Worm (Caenorhabditis elegans) whole organism, L4 larva: ENCODE results near the gene ubc-1.

ENCODE experiments used
- F37D6.2 ChIP-seq: sonication (generic microtip); optimal IDR thresholded peaks from 2 replicates; lab custom pipeline; 2016; ENCODE audit warnings: mild to moderate bottlenecking, missing genetic modification characterization, missing compliant biosample characterization
- F44E2.7 ChIP-seq: fragments of 200-800 bp; sonication (Bioruptor generic); IDR thresholded peaks from 2 replicates; pipeline ENCODE4 v2.1.2; 2022; ENCODE audit warnings: missing genetic modification characterization, missing compliant biosample characterization
- R02D3.7 ChIP-seq: fragments of 150-350 bp; sonication (generic microtip); optimal IDR thresholded peaks from 3 replicates; lab custom pipeline; 2014; ENCODE audit warnings: missing biosample characterization, missing genetic modification characterization
- Y105C5A.15 ChIP-seq: fragments of 200-800 bp; sonication (Bioruptor generic); IDR thresholded peaks from 2 replicates; pipeline ENCODE4 v1.3.6; 2022; ENCODE audit warnings: missing genetic modification characterization, missing compliant biosample characterization
- Y48G9A.11 ChIP-seq: fragments of 200-800 bp; sonication (Bioruptor generic); IDR thresholded peaks from 2 replicates; pipeline ENCODE4 v1.3.6; 2022; ENCODE audit warnings: missing genetic modification reagents, missing genetic modification characterization, missing compliant biosample characterization
- aha-1 ChIP-seq: fragments of 150-350 bp; peaks from one replicate; lab custom pipeline; 2014; ENCODE audit warnings: missing biosample characterization, missing genetic modification characterization
- aly-2 ChIP-seq: sonication (generic microtip); optimal IDR thresholded peaks from 2 replicates; lab custom pipeline; 2018; ENCODE audit warnings: missing biosample characterization, missing genetic modification characterization
- ama-1 ChIP-seq: fragments of 150-350 bp; optimal IDR thresholded peaks from 2 replicates; lab custom pipeline; 2014; ENCODE audit warnings: inconsistent platforms, mixed read lengths
- attf-4 ChIP-seq: sonication (generic microtip); optimal IDR thresholded peaks from 3 replicates; lab custom pipeline; 2017; ENCODE audit warnings: missing biosample characterization, missing genetic modification characterization
- ceh-20 ChIP-seq: fragments of 200-800 bp; sonication (Bioruptor generic); IDR thresholded peaks from 2 replicates; pipeline ENCODE4 v1.3.6; 2022; ENCODE audit warnings: missing genetic modification reagents, missing genetic modification characterization, missing compliant biosample characterization
- ceh-32 ChIP-seq: sonication (generic microtip); optimal IDR thresholded peaks from 2 replicates; lab custom pipeline; 2016; ENCODE audit warnings: mild to moderate bottlenecking, missing genetic modification characterization, missing compliant biosample characterization; ENCODE audit not compliant: poor library complexity
- ceh-44 ChIP-seq: fragments of 200-800 bp; sonication (Bioruptor generic); IDR thresholded peaks from 2 replicates; pipeline ENCODE4 v1.3.6; 2022; ENCODE audit warnings: missing genetic modification reagents, missing genetic modification characterization, missing compliant biosample characterization
- ceh-82 ChIP-seq: sonication (generic microtip); optimal IDR thresholded peaks from 2 replicates; lab custom pipeline; 2017; ENCODE audit warnings: missing biosample characterization, missing genetic modification characterization
- ces-1 ChIP-seq: fragments of 150-350 bp; sonication (generic microtip); optimal IDR thresholded peaks from 4 replicates; lab custom pipeline; 2014; ENCODE audit warnings: missing biosample characterization, missing genetic modification reagents, missing genetic modification characterization
- cey-2 ChIP-seq: sonication (generic microtip); optimal IDR thresholded peaks from 3 replicates; lab custom pipeline; 2017; ENCODE audit warnings: missing genetic modification characterization, mild to moderate bottlenecking, missing compliant biosample characterization, antibody characterized with exemption, borderline replicate concordance; ENCODE audit not compliant: insufficient read depth
- daf-16 ChIP-seq, 3 experiments: sonication (generic microtip); optimal IDR thresholded peaks; 2 replicates each; lab custom pipeline; 2016 to 2017; ENCODE audit warnings: missing genetic modification characterization in 3 of 3, missing genetic modification reagents in 3 of 3, mild to moderate bottlenecking in 2 of 3, missing compliant biosample characterization in 2 of 3, missing biosample characterization in 1 of 3, moderate library complexity in 1 of 3
- daf-8 ChIP-seq: fragments of 200-800 bp; sonication (Bioruptor generic); IDR thresholded peaks from 2 replicates; pipeline ENCODE4 v1.3.6; 2022; ENCODE audit warnings: missing genetic modification characterization, missing compliant biosample characterization
- dmd-8 ChIP-seq: fragments of 200-800 bp; sonication (Bioruptor generic); IDR thresholded peaks from 2 replicates; pipeline ENCODE4 v1.3.6; 2022; ENCODE audit warnings: missing genetic modification characterization, missing compliant biosample characterization
- dpl-1 ChIP-seq: fragments of 150-350 bp; optimal IDR thresholded peaks from 2 replicates; lab custom pipeline; 2014; ENCODE audit warnings: missing biosample characterization, missing genetic modification reagents, missing genetic modification characterization
- egl-43 ChIP-seq: fragments of 200-800 bp; sonication (Bioruptor generic); IDR thresholded peaks from 2 replicates; pipeline ENCODE4 v1.3.6; 2022; ENCODE audit warnings: missing genetic modification reagents, missing genetic modification characterization, missing compliant biosample characterization
- fkh-10 ChIP-seq: fragments of 150-350 bp; optimal IDR thresholded peaks from 2 replicates; lab custom pipeline; 2014; ENCODE audit warnings: missing biosample characterization, missing genetic modification reagents, missing genetic modification characterization
- gei-8 ChIP-seq: fragments of 200-800 bp; sonication (Bioruptor generic); optimal IDR thresholded peaks from 2 replicates; lab custom pipeline; 2018; ENCODE audit warnings: mild to moderate bottlenecking, missing genetic modification characterization, missing compliant biosample characterization
- lin-38 ChIP-seq: fragments of 200-800 bp; sonication (Bioruptor generic); IDR thresholded peaks from 2 replicates; pipeline ENCODE4 v1.3.6; 2022; ENCODE audit warnings: missing genetic modification reagents, missing genetic modification characterization, missing compliant biosample characterization
- lin-39 ChIP-seq: fragments of 150-350 bp; optimal IDR thresholded peaks from 2 replicates; lab custom pipeline; 2014; ENCODE audit warnings: missing biosample characterization, missing genetic modification reagents, missing genetic modification characterization
- lir-3 ChIP-seq: sonication (generic microtip); optimal IDR thresholded peaks from 2 replicates; lab custom pipeline; 2016; ENCODE audit warnings: mild to moderate bottlenecking, missing genetic modification characterization, missing compliant biosample characterization
- lsy-2 ChIP-seq, 2 experiments: fragments of 150-350 bp in 1 of 2; sonication (generic microtip) in 1 of 2; optimal IDR thresholded peaks; 2 replicates each; lab custom pipeline; 2014 to 2017; ENCODE audit warnings: missing biosample characterization in 2 of 2, missing genetic modification characterization in 2 of 2
- madf-5 ChIP-seq, 2 experiments: fragments of 200-800 bp; sonication (Bioruptor generic); IDR thresholded peaks; 2 replicates each; pipeline ENCODE4 v1.3.6; 2022; ENCODE audit warnings: missing compliant biosample characterization in 2 of 2, missing genetic modification characterization in 2 of 2
- mep-1 ChIP-seq: fragments of 150-350 bp; sonication (generic microtip); optimal IDR thresholded peaks from 3 replicates; lab custom pipeline; 2014; ENCODE audit warnings: missing biosample characterization, missing genetic modification characterization
- mes-2 ChIP-seq: sonication (generic microtip); optimal IDR thresholded peaks from 2 replicates; lab custom pipeline; 2016; ENCODE audit warnings: missing genotype, mild to moderate bottlenecking, missing genetic modification characterization, missing compliant biosample characterization; ENCODE audit not compliant: poor library complexity, severe bottlenecking
- nhr-102 ChIP-seq: sonication (generic microtip); optimal IDR thresholded peaks from 2 replicates; lab custom pipeline; 2016; ENCODE audit warnings: mild to moderate bottlenecking, missing genetic modification characterization, moderate library complexity, missing compliant biosample characterization
- nhr-11 ChIP-seq: fragments of 150-350 bp; optimal IDR thresholded peaks from 2 replicates; lab custom pipeline; 2014; ENCODE audit warnings: missing biosample characterization, missing genetic modification characterization
- nhr-111 ChIP-seq: fragments of 200-800 bp; sonication (Bioruptor generic); optimal IDR thresholded peaks from 2 replicates; lab custom pipeline; 2018; ENCODE audit warnings: mild to moderate bottlenecking, missing genetic modification characterization, missing compliant biosample characterization
- nhr-28 ChIP-seq: fragments of 150-350 bp; optimal IDR thresholded peaks from 2 replicates; lab custom pipeline; 2014; ENCODE audit warnings: missing biosample characterization, missing genetic modification characterization
- nhr-41 ChIP-seq: fragments of 200-800 bp; sonication (Bioruptor generic); IDR thresholded peaks from 2 replicates; pipeline ENCODE4 v1.3.6; 2022; ENCODE audit warnings: missing genetic modification reagents, missing genetic modification characterization, missing compliant biosample characterization
- nhr-48 ChIP-seq: sonication (generic microtip); optimal IDR thresholded peaks from 2 replicates; lab custom pipeline; 2016; ENCODE audit warnings: mild to moderate bottlenecking, missing genetic modification characterization, missing compliant biosample characterization
- nhr-6 ChIP-seq: fragments of 150-350 bp; optimal IDR thresholded peaks from 2 replicates; lab custom pipeline; 2014; ENCODE audit warnings: missing biosample characterization, missing genetic modification characterization
- php-3 ChIP-seq: fragments of 200-800 bp; sonication (Bioruptor generic); IDR thresholded peaks from 2 replicates; pipeline ENCODE4 v1.3.6; 2022; ENCODE audit warnings: missing genetic modification reagents, missing genetic modification characterization, missing compliant biosample characterization
- pqm-1 ChIP-seq: sonication (generic microtip); optimal IDR thresholded peaks from 2 replicates; lab custom pipeline; 2017; ENCODE audit warnings: missing biosample characterization, missing genetic modification characterization
- rbr-2 ChIP-seq: sonication (generic microtip); optimal IDR thresholded peaks from 2 replicates; lab custom pipeline; 2016; ENCODE audit warnings: missing genotype, missing genetic modification characterization, missing compliant biosample characterization
- saeg-2 ChIP-seq: fragments of 200-800 bp; sonication (Bioruptor generic); IDR thresholded peaks from 2 replicates; pipeline ENCODE4 v1.3.6; 2022; ENCODE audit warnings: missing genetic modification reagents, missing genetic modification characterization, missing compliant biosample characterization
- skn-1 ChIP-seq: fragments of 150-350 bp; optimal IDR thresholded peaks from 2 replicates; lab custom pipeline; 2014; ENCODE audit warnings: missing biosample characterization, missing genetic modification characterization
- snpc-1.2 ChIP-seq: fragments of 200-800 bp; sonication (Bioruptor generic); IDR thresholded peaks from 2 replicates; pipeline ENCODE4 v1.3.6; 2022; ENCODE audit warnings: missing genetic modification reagents, missing genetic modification characterization, missing compliant biosample characterization
- tag-97 ChIP-seq: fragments of 200-800 bp; sonication (Bioruptor generic); IDR thresholded peaks from 2 replicates; pipeline ENCODE4 v1.3.6; 2022; ENCODE audit warnings: missing genetic modification characterization, missing compliant biosample characterization
- tra-1 ChIP-seq: fragments of 200-800 bp; sonication (Bioruptor generic); IDR thresholded peaks from 2 replicates; pipeline ENCODE4 v1.3.6; 2022; ENCODE audit warnings: missing genetic modification reagents, missing genetic modification characterization, missing compliant biosample characterization
- unc-39 ChIP-seq: sonication (generic microtip); optimal IDR thresholded peaks from 2 replicates; lab custom pipeline; 2017; ENCODE audit warnings: missing biosample characterization, missing genetic modification characterization
- unc-62 ChIP-seq, 3 experiments: fragments of 150-350 bp in 1 of 3; sonication (generic microtip); optimal IDR thresholded peaks in 2 of 3; peaks in 1 of 3; 1 replicate in 1 of 3; 2 replicates in 2 of 3; lab custom pipeline; 2014 to 2017; ENCODE audit warnings: missing biosample characterization in 3 of 3, missing genetic modification characterization in 3 of 3, missing genetic modification reagents in 3 of 3, missing genotype in 1 of 3
- zip-2 ChIP-seq: fragments of 150-350 bp; optimal IDR thresholded peaks from 2 replicates; lab custom pipeline; 2014; ENCODE audit warnings: missing biosample characterization, missing genetic modification characterization
- ztf-11 ChIP-seq: fragments of 150-350 bp; optimal IDR thresholded peaks from 2 replicates; lab custom pipeline; 2014; ENCODE audit warnings: missing biosample characterization, missing genetic modification characterization

Gene ubc-1

DNA sequence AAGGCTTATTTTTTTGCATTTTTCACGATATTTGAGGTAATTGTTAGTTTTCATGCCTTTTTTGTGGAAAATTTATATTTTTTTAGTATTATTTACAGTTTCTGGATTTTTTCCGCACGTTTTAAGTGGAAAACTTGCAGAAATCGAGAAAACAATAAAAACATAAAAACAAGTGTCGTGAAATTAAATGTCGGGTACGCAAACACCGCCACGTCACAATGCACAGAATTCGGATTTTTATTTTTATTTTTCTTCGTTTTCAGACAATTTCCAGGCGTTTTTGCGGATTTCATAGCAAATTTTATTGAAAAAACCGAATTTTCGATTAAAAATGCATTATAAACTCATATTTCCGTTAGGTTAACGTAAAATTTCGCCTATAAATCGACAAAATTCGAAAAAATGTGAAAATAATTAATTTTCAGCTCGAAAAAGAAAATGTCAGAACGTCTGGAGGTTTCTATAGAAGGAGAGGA lies 17.0 kb upstream of the ubc-1 start, which contains the start of gene C35B1.2:
C35B1.2 (plus strand) TSS at position 426 of the 476 bp plus-strand sequence.
- TF ChIP-seq daf-16 (GFP tag; optimal IDR thresholded peaks at IDR 0.05; lab: Kevin White, UChicago) (no peak), daf-16 (tag; optimal IDR thresholded peaks at IDR 0.05; lab: Kevin White, UChicago) (peak; percentile 10), snpc-1.2 (GFP tag; lab: Robert Waterston, UW) (0 out of 2 replicates have a peak, but pooled peaks have one; percentile 41), Y48G9A.11 (GFP tag; lab: Robert Waterston, UW) (no peak), php-3 (GFP tag; lab: Robert Waterston, UW) (0 out of 2 replicates have a peak, but pooled peaks have one; percentile 26), lsy-2 (tag; optimal IDR thresholded peaks at IDR 0.05; lab: Kevin White, UChicago) (peak in 1 of 2 experiments; percentile 51), skn-1 (tag; lab: Kevin White, UChicago) (no peak), aha-1 (no peak), mes-2 (tag; lab: Kevin White, UChicago) (peak; percentile 53), lin-38 (GFP tag; lab: Robert Waterston, UW) (peak; percentile 42)
- TF ChIP-seq, all 104 proteins: peak for 6

DNA sequence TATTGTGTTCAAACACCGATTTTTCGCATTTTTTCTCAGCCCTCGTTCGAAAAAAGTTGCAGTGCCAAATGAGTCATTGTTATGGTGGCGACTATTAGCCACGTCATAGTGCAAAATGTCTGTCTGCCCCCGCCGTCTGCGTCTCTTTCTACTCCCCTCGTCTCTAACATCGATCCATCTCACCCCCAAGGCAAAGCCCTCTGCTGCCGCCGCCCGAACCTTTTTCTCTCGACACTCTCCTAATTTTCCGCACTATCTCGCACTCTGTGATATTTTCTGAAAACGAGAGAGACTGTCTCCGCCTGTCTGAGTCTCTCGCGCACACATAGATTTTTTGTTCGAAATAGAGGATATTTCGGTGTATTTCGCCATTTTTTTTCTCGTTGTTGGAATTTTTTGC lies 9.7 kb upstream of the ubc-1 start:
- TF ChIP-seq tag-97 (GFP tag; lab: Robert Waterston, UW) (no peak), skn-1 (tag; lab: Kevin White, UChicago) (no peak), attf-4 (tag; lab: Kevin White, UChicago) (no peak), ceh-20 (GFP tag; lab: Robert Waterston, UW) (peak; percentile 63; the same call in 1 of the 2 replicates), tra-1 (peak; percentile 62; the same call in 1 of the 2 replicates), ceh-32 (tag; lab: Kevin White, UChicago) (no peak), dmd-8 (GFP tag; lab: Robert Waterston, UW) (no peak), nhr-41 (GFP tag; lab: Robert Waterston, UW) (no peak), madf-5 (GFP tag; IDR thresholded peaks at IDR 0.05; lab: Robert Waterston, UW) (no peak), ama-1 (lab: Kevin White, UChicago) (peak; percentile 17), dpl-1 (GFP tag; lab: Kevin White, UChicago) (peak; percentile 52), ceh-82 (tag; lab: Kevin White, UChicago) (no peak), nhr-111 (GFP tag; lab: Kevin White, UChicago) (no peak), nhr-48 (tag; lab: Kevin White, UChicago) (peak; percentile 68), ztf-11 (tag; lab: Kevin White, UChicago) (no peak), rbr-2 (peak; percentile 79), daf-8 (no peak), F37D6.2 (tag; lab: Kevin White, UChicago) (peak; percentile 53), lin-38 (GFP tag; lab: Robert Waterston, UW) (peak; percentile 55), pqm-1 (no peak), aly-2 (tag; lab: Kevin White, UChicago) (no peak), nhr-28 (tag; lab: Kevin White, UChicago) (peak; percentile 56), nhr-6 (tag; lab: Kevin White, UChicago) (peak; percentile 18), nhr-102 (peak; percentile 33), ces-1 (GFP tag; lab: Kevin White, UChicago) (no peak), cey-2 (tag; lab: Kevin White, UChicago) (no peak), nhr-11 (tag; lab: Kevin White, UChicago) (peak; percentile 10), Y105C5A.15 (GFP tag; lab: Robert Waterston, UW) (no peak), mep-1 (tag; lab: Kevin White, UChicago) (peak; percentile 75), lir-3 (tag; lab: Kevin White, UChicago) (no peak), fkh-10 (GFP tag; lab: Kevin White, UChicago) (no peak), unc-39 (no peak), R02D3.7 (tag; lab: Kevin White, UChicago) (no peak), unc-62 (GFP tag; optimal IDR thresholded peaks at IDR 0.05 in 1 of 2; lab: Kevin White, UChicago) (no peak), unc-62 (tag; optimal IDR thresholded peaks at IDR 0.05; lab: Kevin White, UChicago) (no peak), saeg-2 (GFP tag; lab: Robert Waterston, UW) (no peak), zip-2 (tag; lab: Kevin White, UChicago) (no peak), F44E2.7 (GFP tag; lab: Robert Waterston, UW) (no peak), lin-39 (no peak), gei-8 (GFP tag; lab: Kevin White, UChicago) (no peak), lsy-2 (tag; optimal IDR thresholded peaks at IDR 0.05; lab: Kevin White, UChicago) (peak in 1 of 2 experiments; percentile 69), ceh-44 (no peak), egl-43 (GFP tag; lab: Robert Waterston, UW) (peak; percentile 46; the same call in 1 of the 2 replicates)
